Worm (Caenorhabditis elegans) whole organism, L4 larva: ENCODE measurements around the gene srw-98.

Experiments used
- R02D3.7 ChIP-seq: fragments of 150-350 bp; sonication (generic microtip); optimal IDR thresholded peaks from 3 replicates; lab custom pipeline; 2014; ENCODE audit warnings: missing biosample characterization, missing genetic modification characterization
- Y105C5A.15 ChIP-seq: fragments of 200-800 bp; sonication (Bioruptor generic); IDR thresholded peaks from 2 replicates; pipeline ENCODE4 v1.3.6; 2022; ENCODE audit warnings: missing genetic modification characterization, missing compliant biosample characterization
- Y48G9A.11 ChIP-seq: fragments of 200-800 bp; sonication (Bioruptor generic); IDR thresholded peaks from 2 replicates; pipeline ENCODE4 v1.3.6; 2022; ENCODE audit warnings: missing genetic modification reagents, missing genetic modification characterization, missing compliant biosample characterization
- aly-2 ChIP-seq: sonication (generic microtip); optimal IDR thresholded peaks from 2 replicates; lab custom pipeline; 2018; ENCODE audit warnings: missing biosample characterization, missing genetic modification characterization
- ama-1 ChIP-seq: fragments of 150-350 bp; optimal IDR thresholded peaks from 2 replicates; lab custom pipeline; 2014; ENCODE audit warnings: inconsistent platforms, mixed read lengths
- daf-19 ChIP-seq: fragments of 200-800 bp; sonication (Bioruptor generic); conservative IDR thresholded peaks from 2 replicates; pipeline ENCODE4 v1.3.6; 2022; ENCODE audit warnings: missing genetic modification characterization, missing compliant biosample characterization
- hif-1 ChIP-seq, 2 experiments: sonication (generic microtip); optimal IDR thresholded peaks; 2 replicates each; lab custom pipeline; 2016 to 2017; ENCODE audit warnings: missing compliant biosample characterization in 2 of 2, missing genetic modification characterization in 2 of 2, missing genetic modification reagents in 2 of 2, missing genotype in 2 of 2, mild to moderate bottlenecking in 1 of 2
- mxl-3 ChIP-seq: fragments of 200-800 bp; sonication (Bioruptor generic); optimal IDR thresholded peaks from 2 replicates; lab custom pipeline; 2018; ENCODE audit warnings: mild to moderate bottlenecking, missing genetic modification characterization, missing compliant biosample characterization
- nhr-11 ChIP-seq: fragments of 150-350 bp; optimal IDR thresholded peaks from 2 replicates; lab custom pipeline; 2014; ENCODE audit warnings: missing biosample characterization, missing genetic modification characterization
- nhr-25 ChIP-seq: sonication (generic microtip); optimal IDR thresholded peaks from 2 replicates; lab custom pipeline; 2017; ENCODE audit warnings: missing genetic modification characterization, mild to moderate bottlenecking, missing compliant biosample characterization, antibody characterized with exemption, moderate library complexity, borderline replicate concordance; ENCODE audit not compliant: insufficient read depth
- php-3 ChIP-seq: fragments of 200-800 bp; sonication (Bioruptor generic); IDR thresholded peaks from 2 replicates; pipeline ENCODE4 v1.3.6; 2022; ENCODE audit warnings: missing genetic modification reagents, missing genetic modification characterization, missing compliant biosample characterization
- skn-1 ChIP-seq: fragments of 150-350 bp; optimal IDR thresholded peaks from 2 replicates; lab custom pipeline; 2014; ENCODE audit warnings: missing biosample characterization, missing genetic modification characterization
- unc-130 ChIP-seq: sonication (generic microtip); optimal IDR thresholded peaks from 2 replicates; lab custom pipeline; 2016; ENCODE audit warnings: missing genetic modification reagents, missing genetic modification characterization, missing compliant biosample characterization
- ztf-11 ChIP-seq: fragments of 150-350 bp; optimal IDR thresholded peaks from 2 replicates; lab custom pipeline; 2014; ENCODE audit warnings: missing biosample characterization, missing genetic modification characterization

DNA sequence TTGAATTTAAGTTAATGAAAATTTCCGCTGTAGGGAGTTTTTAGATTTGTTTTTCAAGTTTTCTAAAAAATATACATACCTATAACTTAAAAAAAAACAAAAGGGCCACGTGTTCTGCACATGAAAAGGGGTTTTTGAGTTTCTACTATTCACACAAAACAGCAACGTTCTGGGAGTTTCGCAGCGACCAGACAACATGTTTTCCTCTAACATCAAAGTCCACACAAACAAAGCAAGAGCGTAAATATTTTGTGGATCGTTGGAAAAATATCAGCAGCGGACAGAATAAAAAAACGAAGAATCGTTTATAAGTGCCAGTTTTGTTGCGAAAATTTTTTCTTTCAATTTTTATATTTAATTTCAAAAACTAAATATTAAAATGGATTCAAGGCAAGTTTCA lies 34.2 kb downstream of the srw-98 start, which contains the start of gene alh-2:
- TF ChIP-seq mxl-3 (GFP tag; lab: Kevin White, UChicago) (no peak), Y105C5A.15 (GFP tag; lab: Robert Waterston, UW) (no peak), nhr-11 (no peak), nhr-25 (tag; lab: Kevin White, UChicago) (no peak), daf-19 (GFP tag; lab: Robert Waterston, UW) (no peak), aly-2 (no peak), Y48G9A.11 (no peak), hif-1 (tag; optimal IDR thresholded peaks at IDR 0.05; lab: Kevin White, UChicago) (no peak), R02D3.7 (tag; lab: Kevin White, UChicago) (no peak), ama-1 (lab: Kevin White, UChicago) (no peak), skn-1 (tag; lab: Kevin White, UChicago) (no peak), unc-130 (GFP tag; lab: Kevin White, UChicago) (no peak), ztf-11 (tag; lab: Kevin White, UChicago) (no peak), php-3 (GFP tag; lab: Robert Waterston, UW) (no peak)
